Fruit fly (Drosophila melanogaster) whole organism, pupa: ENCODE data around the gene Sec10.

Experiments used
- CG12605 ChIP-seq: fragments of 200-800 bp; sonication (Bioruptor generic); IDR thresholded peaks from 2 replicates; pipeline ENCODE4 v1.3.6; 2022; ENCODE audit warnings: missing biosample characterization, missing genetic modification characterization
- CG13204 ChIP-seq: fragments of 200-800 bp; sonication (Bioruptor generic); optimal IDR thresholded peaks from 2 replicates; lab custom pipeline; 2018; ENCODE audit warnings: missing biosample characterization, mild to moderate bottlenecking, missing genetic modification characterization, moderate library complexity
- CG32121 ChIP-seq: fragments of 200-800 bp; sonication (Bioruptor generic); IDR thresholded peaks from 2 replicates; pipeline ENCODE4 v1.3.6; 2022; ENCODE audit warnings: missing biosample characterization, missing genetic modification characterization
- CG4496 ChIP-seq: fragments of 200-800 bp; sonication (Bioruptor generic); IDR thresholded peaks from 3 replicates; pipeline ENCODE4 v1.3.6; 2022; ENCODE audit warnings: missing biosample characterization, missing genetic modification characterization
- CG9948 ChIP-seq: fragments of 200-800 bp; sonication (Bioruptor generic); optimal IDR thresholded peaks from 2 replicates; lab custom pipeline; 2018; ENCODE audit warnings: missing biosample characterization, mild to moderate bottlenecking, missing genetic modification characterization, moderate library complexity
- D1 ChIP-seq: fragments of 200-800 bp; sonication (Bioruptor generic); optimal IDR thresholded peaks from 2 replicates; lab custom pipeline; 2018; ENCODE audit warnings: missing biosample characterization, mild to moderate bottlenecking, missing genetic modification characterization, moderate library complexity
- EcR ChIP-seq: fragments of 200-800 bp; sonication (Bioruptor generic); optimal IDR thresholded peaks from 3 replicates; lab custom pipeline; 2019; ENCODE audit warnings: missing biosample characterization, missing genetic modification characterization, mild to moderate bottlenecking, moderate library complexity, missing genetic modification reagents
- Ets98B ChIP-seq: fragments of 200-800 bp; sonication (Bioruptor generic); IDR thresholded peaks from 2 replicates; pipeline ENCODE4 v1.3.6; 2022; ENCODE audit warnings: missing biosample characterization, missing genetic modification characterization
- Pif1A ChIP-seq: fragments of 200-800 bp; sonication (Bioruptor generic); optimal IDR thresholded peaks from 3 replicates; lab custom pipeline; 2016; ENCODE audit warnings: missing biosample characterization, missing genetic modification characterization
- gl ChIP-seq: fragments of 200-800 bp; sonication (Bioruptor generic); optimal IDR thresholded peaks from 2 replicates; lab custom pipeline; 2018; ENCODE audit warnings: missing biosample characterization, mild to moderate bottlenecking, missing genetic modification characterization

DNA sequence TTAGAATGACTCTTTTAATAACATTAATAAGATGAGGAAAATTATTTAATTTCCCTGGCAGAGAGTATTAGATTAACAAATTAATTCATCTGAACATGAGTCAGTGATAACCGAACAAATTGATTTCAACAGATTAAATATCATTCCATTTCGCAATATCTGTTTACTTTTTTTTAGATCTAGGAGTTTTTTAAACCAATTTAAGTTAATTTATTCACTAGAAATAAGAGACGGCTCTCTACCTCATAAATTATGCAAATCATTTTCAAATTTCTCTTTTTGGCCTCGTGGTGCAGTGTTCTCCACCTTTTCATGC, 21.6 kb upstream of the Sec10 start, which contains the start of gene Root:
- TF ChIP-seq CG13204 (GFP tag; lab: Kevin White, UChicago) (no peak), Ets98B (GFP tag; lab: Robert Waterston, UW) (no peak), Pif1A (GFP tag; lab: Kevin White, UChicago) (no peak), D1 (tag; lab: Kevin White, UChicago) (no peak), gl (tag; lab: Kevin White, UChicago) (no peak), CG9948 (tag; lab: Kevin White, UChicago) (no peak), CG4496 (GFP tag; lab: Robert Waterston, UW) (no peak), EcR (GFP tag; lab: Kevin White, UChicago) (no peak), CG32121 (GFP tag; lab: Robert Waterston, UW) (no peak), CG12605 (GFP tag; lab: Robert Waterston, UW) (no peak)
